Worm (Caenorhabditis elegans): Measurements from ENCODE around the gene sri-2.

The sri-2 gene

DNA sequence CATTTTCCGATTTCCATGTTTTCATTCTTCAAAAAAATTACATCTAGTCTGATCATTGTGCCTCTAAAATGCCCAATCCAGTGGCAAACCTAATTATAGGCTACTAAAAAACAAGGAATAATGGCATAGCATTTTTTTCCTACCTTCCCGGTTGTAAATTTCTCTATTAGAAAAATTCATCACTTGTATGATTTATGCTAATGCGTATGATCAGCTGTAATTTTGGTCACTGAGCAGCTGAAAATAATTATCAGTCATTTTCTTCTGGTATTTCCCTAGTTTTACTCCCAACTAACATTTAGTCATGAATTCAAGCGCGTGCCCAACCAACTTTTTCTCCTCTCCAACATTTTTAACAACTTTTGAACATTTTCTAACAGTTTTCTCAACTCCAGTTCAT, 9.5 kb downstream of the sri-2 start, which contains the start of gene srh-186:
TSS of gene srh-186 (plus strand) at position 301 of the 400 bp plus-strand sequence.
- no peak for TF ChIP-seq egl-27 (tag; optimal IDR thresholded peaks at IDR 0.05)
- TF ChIP-seq nhr-28 (tag; optimal IDR thresholded peaks at IDR 0.05): no peak
- TF ChIP-seq R02D3.7 (tag; optimal IDR thresholded peaks at IDR 0.05): no peak
- no peak for TF ChIP-seq eor-1 (tag; optimal IDR thresholded peaks at IDR 0.05)
- TF ChIP-seq nhr-23 (tag; optimal IDR thresholded peaks at IDR 0.05): no peak
- TF ChIP-seq nhr-43 (tag; optimal IDR thresholded peaks at IDR 0.05; ENCODE audit: poor library complexity, severe bottlenecking): no peak
- TF ChIP-seq snpc-4 (tag; optimal IDR thresholded peaks at IDR 0.05): no peak
- TF ChIP-seq daf-12 (tag; optimal IDR thresholded peaks at IDR 0.05): no peak
- TF ChIP-seq aly-2 (tag; optimal IDR thresholded peaks at IDR 0.05): no peak
- no peak for TF ChIP-seq hmg-11 (tag; optimal IDR thresholded peaks at IDR 0.05)
- no peak for TF ChIP-seq mml-1 (tag; optimal IDR thresholded peaks at IDR 0.05)
- TF ChIP-seq pqm-1 (tag; optimal IDR thresholded peaks at IDR 0.05): no peak
- no peak for TF ChIP-seq sea-2 (GFP tag; optimal IDR thresholded peaks at IDR 0.05)
- no peak for TF ChIP-seq ztf-11 (tag; optimal IDR thresholded peaks at IDR 0.05)
- TF ChIP-seq ceh-28 (tag; optimal IDR thresholded peaks at IDR 0.05): no peak
- no peak for TF ChIP-seq ZK546.5 (tag; optimal IDR thresholded peaks at IDR 0.05)
- TF ChIP-seq egl-5 (tag; optimal IDR thresholded peaks at IDR 0.05): no peak
- no peak for TF ChIP-seq tbx-2 (tag; optimal IDR thresholded peaks at IDR 0.05)
- TF ChIP-seq elt-3 (tag; optimal IDR thresholded peaks at IDR 0.05): no peak
- no peak for TF ChIP-seq nfya-1 (tag; optimal IDR thresholded peaks at IDR 0.05; ENCODE audit: insufficient read depth)

DNA sequence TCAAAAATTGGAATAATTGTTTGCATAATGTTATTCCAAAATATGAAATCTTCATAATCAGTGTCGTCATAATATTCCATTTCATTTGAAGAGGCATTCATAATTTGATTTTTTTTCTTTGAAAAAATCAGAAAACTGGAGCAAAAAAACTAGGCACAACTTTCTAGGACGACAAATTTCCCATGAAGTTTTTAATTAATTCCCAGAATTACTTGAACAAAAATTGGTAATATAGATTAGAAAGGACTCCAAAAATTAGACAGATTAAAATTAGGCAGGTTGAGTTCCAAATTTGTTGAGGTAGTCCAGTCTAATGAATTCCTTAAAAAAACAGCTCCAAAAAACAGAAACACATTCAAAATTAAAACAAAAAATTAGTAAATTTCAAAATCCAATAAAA, 10.1 kb downstream of the sri-2 start, which contains the start of gene srw-57:
TSS of gene srw-57 (minus strand) at position 101 of the 400 bp plus-strand sequence.
- no peak for TF ChIP-seq unc-62 (GFP tag; optimal IDR thresholded peaks at IDR 0.05)
- TF ChIP-seq ceh-9 (tag; optimal IDR thresholded peaks at IDR 0.05): no peak

DNA sequence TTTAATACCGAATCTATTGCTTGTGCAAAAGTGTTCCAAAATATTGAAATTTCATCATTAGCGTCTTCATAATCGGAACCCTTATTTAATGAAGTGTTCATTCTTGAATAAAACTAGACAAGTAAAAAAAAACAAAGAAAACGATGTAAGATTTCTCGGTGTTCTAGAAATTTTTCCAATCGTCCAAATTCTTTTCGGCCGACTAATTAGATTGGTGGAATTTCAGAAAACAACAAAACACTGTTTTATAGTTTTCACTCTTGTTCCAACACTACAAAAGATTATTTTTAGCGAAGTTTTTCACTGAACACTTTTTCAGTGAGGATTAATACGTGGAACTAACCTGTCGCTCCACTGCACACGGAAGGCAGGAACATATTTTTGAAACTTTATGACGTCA, 12.3 kb downstream of the sri-2 start, which contains the start of gene srw-56:
TSS of gene srw-56 (minus strand) at position 101 of the 400 bp plus-strand sequence.
- no peak for TF ChIP-seq pha-4 (tag; optimal IDR thresholded peaks at IDR 0.05)
- TF ChIP-seq tbx-2 (tag; optimal IDR thresholded peaks at IDR 0.05): no peak
- TF ChIP-seq lsy-12 (tag; optimal IDR thresholded peaks at IDR 0.05): no peak
- TF ChIP-seq nhr-23 (tag; optimal IDR thresholded peaks at IDR 0.05): no peak
- TF ChIP-seq nhr-25 (tag; optimal IDR thresholded peaks at IDR 0.05): no peak
- TF ChIP-seq elt-3 (tag; optimal IDR thresholded peaks at IDR 0.05): no peak
- TF ChIP-seq mml-1 (tag; optimal IDR thresholded peaks at IDR 0.05): no peak
- TF ChIP-seq mdl-1 (tag; optimal IDR thresholded peaks at IDR 0.05): no peak
- TF ChIP-seq nhr-77 (tag; optimal IDR thresholded peaks at IDR 0.05): no peak
- TF ChIP-seq jun-1 (tag; optimal IDR thresholded peaks at IDR 0.05): no peak
- TF ChIP-seq lin-15B (tag; optimal IDR thresholded peaks at IDR 0.05): no peak
- no peak for TF ChIP-seq skn-1 (tag; optimal IDR thresholded peaks at IDR 0.05)
- TF ChIP-seq ceh-28 (tag; optimal IDR thresholded peaks at IDR 0.05): no peak
- TF ChIP-seq eor-1 (tag; optimal IDR thresholded peaks at IDR 0.05): no peak
- no peak for TF ChIP-seq nhr-11 (tag; optimal IDR thresholded peaks at IDR 0.05)
- no peak for TF ChIP-seq daf-12 (tag; optimal IDR thresholded peaks at IDR 0.05)
- TF ChIP-seq nhr-12 (tag; optimal IDR thresholded peaks at IDR 0.05): no peak
- no peak for TF ChIP-seq ztf-11 (tag; optimal IDR thresholded peaks at IDR 0.05)
- TF ChIP-seq egl-27 (tag; optimal IDR thresholded peaks at IDR 0.05): no peak

DNA sequence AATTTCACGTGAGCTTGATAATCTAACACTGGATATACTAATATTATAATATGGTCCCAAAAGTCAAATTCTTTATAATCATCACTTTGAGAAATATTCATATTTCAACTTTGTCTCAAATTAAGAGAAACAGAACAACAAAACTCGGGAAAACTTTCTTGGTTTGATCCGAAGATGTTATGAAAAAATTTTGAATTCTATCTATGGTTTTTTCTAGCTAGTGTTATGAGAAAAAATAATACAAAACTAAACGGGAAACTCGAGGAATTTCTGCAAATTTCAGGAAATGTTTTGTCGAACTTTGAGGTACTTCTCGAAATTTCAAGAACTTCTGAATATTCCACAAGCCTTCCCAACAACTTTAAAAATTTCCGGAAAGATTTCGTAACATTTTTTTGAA, 14.1 kb downstream of the sri-2 start, which contains the start of gene srw-59:
TSS of gene srw-59 (minus strand) at position 101 of the 400 bp plus-strand sequence.
- TF ChIP-seq eor-1 (tag; optimal IDR thresholded peaks at IDR 0.05) (no peak), nhr-237 (tag; optimal IDR thresholded peaks at IDR 0.05) (no peak), nhr-67 (tag; optimal IDR thresholded peaks at IDR 0.05) (no peak), aly-2 (tag; optimal IDR thresholded peaks at IDR 0.05) (no peak), ceh-9 (tag; optimal IDR thresholded peaks at IDR 0.05) (no peak), nhr-43 (tag; optimal IDR thresholded peaks at IDR 0.05; ENCODE audit: poor library complexity, severe bottlenecking) (no peak), ztf-4 (tag; optimal IDR thresholded peaks at IDR 0.05) (no peak), nhr-23 (tag; optimal IDR thresholded peaks at IDR 0.05) (no peak), sea-2 (GFP tag; optimal IDR thresholded peaks at IDR 0.05) (no peak), ceh-16 (tag; optimal IDR thresholded peaks at IDR 0.05) (no peak), egl-27 (tag; optimal IDR thresholded peaks at IDR 0.05) (no peak), lsy-12 (tag; optimal IDR thresholded peaks at IDR 0.05) (no peak), R02D3.7 (tag; optimal IDR thresholded peaks at IDR 0.05) (no peak), elt-1 (tag; optimal IDR thresholded peaks at IDR 0.05) (no peak), nhr-11 (tag; optimal IDR thresholded peaks at IDR 0.05) (no peak), nhr-25 (tag; optimal IDR thresholded peaks at IDR 0.05) (no peak)

Data from whole organism, L3 larva.